Worm (Caenorhabditis elegans): ENCODE data around the gene tbc-11.

The tbc-11 gene

ce11 chrX:974499-975235 lies 49.9 kb downstream of the tbc-11 start, which contains the start of gene vps-45 (continued):
- TF ChIP-seq ceh-82 (tag; optimal IDR thresholded peaks at IDR 0.05): peak in 2 of 3 experiments; percentile 12 to 60
- no peak for TF ChIP-seq snpc-4 (tag; optimal IDR thresholded peaks at IDR 0.05)
- TF ChIP-seq ztf-4 (tag; optimal IDR thresholded peaks at IDR 0.05): no peak
- peak; percentile 11; the same call in 1 of the 2 replicates for TF ChIP-seq isw-1 (GFP tag; IDR thresholded peaks at IDR 0.05)
- peak; percentile 29 for TF ChIP-seq xbp-1 (tag; optimal IDR thresholded peaks at IDR 0.05)
- TF ChIP-seq ceh-88 (GFP tag; IDR thresholded peaks at IDR 0.05): no peak
- peak; percentile 14 to 36 for TF ChIP-seq lin-35 (GFP tag; optimal IDR thresholded peaks at IDR 0.05)
- TF ChIP-seq snu-23 (GFP tag; optimal IDR thresholded peaks at IDR 0.05): peak; percentile 65

ce11 chrX:975236-975535 lies 50.4 kb downstream of the tbc-11 start:
- no peak for TF ChIP-seq nhr-11 (tag; optimal IDR thresholded peaks at IDR 0.05)

- TF ChIP-seq lin-35 (GFP tag; optimal IDR thresholded peaks at IDR 0.05) (peak in 1 of 2 experiments; percentile 64), aha-1 (tag; optimal IDR thresholded peaks at IDR 0.05) (no peak), rnt-1 (tag; optimal IDR thresholded peaks at IDR 0.05) (no peak), Y116A8C.19 (tag; optimal IDR thresholded peaks at IDR 0.05; ENCODE audit: borderline replicate concordance) (no peak), isw-1 (GFP tag; IDR thresholded peaks at IDR 0.05) (no peak), mef-2 (tag; optimal IDR thresholded peaks at IDR 0.05) (no peak), jun-1 (tag; optimal IDR thresholded peaks at IDR 0.05) (peak; percentile 63), zag-1 (tag; optimal IDR thresholded peaks at IDR 0.05) (no peak), nhr-11 (tag; optimal IDR thresholded peaks at IDR 0.05) (no peak), dpl-1 (GFP tag; optimal IDR thresholded peaks at IDR 0.05) (no peak), egl-27 (tag; optimal IDR thresholded peaks at IDR 0.05) (no peak), snpc-4 (tag; optimal IDR thresholded peaks at IDR 0.05) (no peak), tbx-2 (tag; optimal IDR thresholded peaks at IDR 0.05) (no peak), sptf-1 (tag; optimal IDR thresholded peaks at IDR 0.05) (no peak), ztf-11 (tag; optimal IDR thresholded peaks at IDR 0.05) (no peak), pag-3 (tag; optimal IDR thresholded peaks at IDR 0.05; ENCODE audit: borderline replicate concordance, insufficient read depth) (no peak), unc-86 (tag; optimal IDR thresholded peaks at IDR 0.05) (no peak), ceh-8 (GFP tag; optimal IDR thresholded peaks at IDR 0.05) (no peak), elt-2 (tag; optimal IDR thresholded peaks at IDR 0.05) (peak; percentile 99), mep-1 (tag; optimal IDR thresholded peaks at IDR 0.05) (no peak), pax-3 (tag; optimal IDR thresholded peaks at IDR 0.05) (no peak), xbp-1 (tag; optimal IDR thresholded peaks at IDR 0.05) (no peak), lir-3 (tag; optimal IDR thresholded peaks at IDR 0.05; ENCODE audit: poor library complexity) (no peak), C16A3.4 (tag; optimal IDR thresholded peaks at IDR 0.05) (no peak), nhr-90 (tag; optimal IDR thresholded peaks at IDR 0.05; ENCODE audit: poor library complexity) (peak; percentile 35), zip-4 (GFP tag; optimal IDR thresholded peaks at IDR 0.05) (no peak), tlp-1 (tag; optimal IDR thresholded peaks at IDR 0.05) (peak; percentile 64), ces-1 (GFP tag; optimal IDR thresholded peaks at IDR 0.05) (no peak), hlh-17 (GFP tag; optimal IDR thresholded peaks at IDR 0.05; ENCODE audit: borderline replicate concordance) (no peak), vab-15 (tag; optimal IDR thresholded peaks at IDR 0.05) (no peak), egl-13 (tag; optimal IDR thresholded peaks at IDR 0.05) (no peak), sup-37 (GFP tag; optimal IDR thresholded peaks at IDR 0.05) (no peak), efl-3 (GFP tag; optimal IDR thresholded peaks at IDR 0.05) (no peak), nhr-84 (tag; optimal IDR thresholded peaks at IDR 0.05) (no peak), C04F5.9 (tag; optimal IDR thresholded peaks at IDR 0.05) (no peak), irx-1 (tag; optimal IDR thresholded peaks at IDR 0.05) (no peak), F16B12.6 (tag; optimal IDR thresholded peaks at IDR 0.05) (no peak), alr-1 (tag; optimal IDR thresholded peaks at IDR 0.05; ENCODE audit: borderline replicate concordance) (no peak), ceh-63 (GFP tag; optimal IDR thresholded peaks at IDR 0.05) (no peak), grh-1 (GFP tag; IDR thresholded peaks at IDR 0.05) (no peak), nhr-85 (tag) (peak; percentile 78)
These were observed 53.4 kb downstream of the tbc-11 start, which contains the start of gene abhd-3.2 for ce11 chrX:977958-978686. abhd-3.2 (minus strand) TSS chrX:978008.
